Worm (Caenorhabditis elegans): ENCODE data around the gene F46H5.11.

DNA sequence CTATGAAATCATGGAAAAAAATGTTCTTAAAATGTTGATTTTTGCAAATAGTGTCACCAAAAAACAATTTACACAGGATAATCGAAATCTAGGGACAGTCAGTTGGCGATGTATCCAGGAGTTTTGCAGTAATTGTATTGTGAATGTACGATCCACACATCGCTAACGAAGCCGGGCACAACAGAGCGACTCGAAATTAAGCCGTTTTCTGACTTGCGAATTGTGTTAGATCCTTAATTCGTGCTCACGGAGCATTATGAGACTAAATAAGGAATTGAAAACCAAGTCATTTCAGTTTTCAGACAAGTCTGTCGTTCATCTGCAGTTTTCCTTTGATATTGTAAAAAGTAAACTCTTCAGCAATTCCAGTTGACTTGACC, 37.8 kb downstream of the F46H5.11 start:
- TF ChIP-seq dpff-1 (tag; optimal IDR thresholded peaks at IDR 0.05), result no peak
- no peak for TF ChIP-seq tbp1 (GFP tag; optimal IDR thresholded peaks at IDR 0.05)
- no peak for TF ChIP-seq F57A8.1 (GFP tag; optimal IDR thresholded peaks at IDR 0.05)
- TF ChIP-seq T07F8.4 (tag; optimal IDR thresholded peaks at IDR 0.05), result no peak
- no peak for TF ChIP-seq him-1 (tag; optimal IDR thresholded peaks at IDR 0.05)
- no peak for TF ChIP-seq Y67H2A.10 (GFP tag; conservative IDR thresholded peaks at IDR 0.05)
- no peak for TF ChIP-seq pbrm-1 (GFP tag; IDR thresholded peaks at IDR 0.05)
- TF ChIP-seq madf-3 (GFP tag; IDR thresholded peaks at IDR 0.05), result no peak
- TF ChIP-seq ztf-22 (GFP tag; optimal IDR thresholded peaks at IDR 0.05), result no peak
- TF ChIP-seq let-607 (tag; optimal IDR thresholded peaks at IDR 0.05), result no peak
- TF ChIP-seq D2030.7 (GFP tag; IDR thresholded peaks at IDR 0.05), result no peak
- no peak for TF ChIP-seq C06A6.2 (GFP tag; conservative IDR thresholded peaks at IDR 0.05)
